Worm (Caenorhabditis elegans) whole organism, early embryonic: ENCODE measurements around the gene F54D8.6.

Source experiments
- B0310.2 ChIP-seq: sonication (generic microtip); optimal IDR thresholded peaks from 2 replicates; lab custom pipeline; 2016; ENCODE audit warnings: mild to moderate bottlenecking, missing genetic modification characterization, missing compliant biosample characterization
- ama-1 ChIP-seq: fragments of 150-350 bp; optimal IDR thresholded peaks from 2 replicates; lab custom pipeline; 2014
- ceh-13 ChIP-seq: fragments of 200-800 bp; sonication (Bioruptor generic); optimal IDR thresholded peaks from 2 replicates; lab custom pipeline; 2018; ENCODE audit warnings: mild to moderate bottlenecking, missing genetic modification characterization, missing compliant biosample characterization
- ets-7 ChIP-seq: sonication (generic microtip); optimal IDR thresholded peaks from 2 replicates; lab custom pipeline; 2016; ENCODE audit warnings: missing genotype, missing genetic modification characterization, missing compliant biosample characterization
- flt-1 ChIP-seq: fragments of 200-800 bp; sonication (Bioruptor generic); IDR thresholded peaks from 2 replicates; pipeline ENCODE4 v1.3.6; 2022; ENCODE audit warnings: missing genetic modification characterization, missing compliant biosample characterization
- hmbx-1 ChIP-seq: sonication (generic microtip); optimal IDR thresholded peaks from 2 replicates; lab custom pipeline; 2016; ENCODE audit warnings: mild to moderate bottlenecking, missing genetic modification characterization, missing compliant biosample characterization
- hmg-4 ChIP-seq: fragments of 200-800 bp; sonication (Bioruptor generic); optimal IDR thresholded peaks from 2 replicates; lab custom pipeline; 2018; ENCODE audit warnings: mild to moderate bottlenecking, missing genetic modification characterization, missing compliant biosample characterization
- hnd-1 ChIP-seq: sonication (generic microtip); optimal IDR thresholded peaks from 2 replicates; lab custom pipeline; 2016; ENCODE audit warnings: missing genetic modification characterization, missing compliant biosample characterization
- pes-1 ChIP-seq: fragments of 200-800 bp; sonication (Bioruptor generic); IDR thresholded peaks from 2 replicates; pipeline ENCODE4 v1.3.6; 2022; ENCODE audit warnings: missing genetic modification reagents, missing genetic modification characterization, missing compliant biosample characterization
- scrt-1 ChIP-seq: fragments of 200-800 bp; sonication (Bioruptor generic); IDR thresholded peaks from 2 replicates; pipeline ENCODE4 v1.3.6; 2022; ENCODE audit warnings: missing genetic modification characterization, missing compliant biosample characterization
- sea-1 ChIP-seq: fragments of 200-800 bp; sonication (Bioruptor generic); conservative IDR thresholded peaks from 2 replicates; pipeline ENCODE4 v1.3.6; 2022; ENCODE audit warnings: missing genetic modification characterization, missing compliant biosample characterization
- tbx-37 ChIP-seq: fragments of 200-800 bp; sonication (Bioruptor generic); conservative IDR thresholded peaks from 2 replicates; pipeline ENCODE4 v1.3.6; 2022; ENCODE audit warnings: missing genetic modification reagents, missing genetic modification characterization, missing compliant biosample characterization
- tra-4 ChIP-seq: sonication (generic microtip); optimal IDR thresholded peaks from 2 replicates; lab custom pipeline; 2017; ENCODE audit warnings: missing genetic modification characterization, missing compliant biosample characterization

DNA sequence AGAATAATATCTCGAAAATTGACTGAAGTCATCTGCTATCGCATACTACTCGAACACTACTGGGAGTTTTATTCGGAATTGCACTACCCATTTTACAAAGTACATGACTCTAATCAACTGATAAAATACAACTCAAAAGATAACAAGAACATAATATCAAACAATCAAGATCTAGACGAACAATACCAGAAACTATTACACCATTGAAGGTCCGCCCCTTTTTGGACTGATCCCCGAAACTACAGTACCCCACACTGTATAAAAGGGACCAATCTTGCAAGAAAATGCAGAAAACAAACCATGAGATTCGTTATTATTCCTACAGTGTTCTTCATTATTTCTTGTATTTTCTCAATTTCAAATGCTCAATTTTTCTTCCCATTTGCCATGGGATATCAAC, 8.3 kb upstream of the F54D8.6 start, which contains the start of gene F54D8.10:
- no peak for TF ChIP-seq flt-1 (GFP tag; lab: Robert Waterston, UW)
- no peak for TF ChIP-seq scrt-1 (GFP tag; lab: Robert Waterston, UW)
- no peak for TF ChIP-seq hmg-4 (GFP tag; lab: Kevin White, UChicago)
- no peak for TF ChIP-seq hnd-1 (tag; lab: Kevin White, UChicago)
- no peak for TF ChIP-seq ets-7 (tag; lab: Kevin White, UChicago)
- no peak for TF ChIP-seq tra-4 (tag; lab: Kevin White, UChicago)
- no peak for TF ChIP-seq ama-1 (lab: Kevin White, UChicago)
- no peak for TF ChIP-seq tbx-37
- TF ChIP-seq ceh-13 (GFP tag; lab: Kevin White, UChicago), result no peak
- TF ChIP-seq sea-1, result no peak
- no peak for TF ChIP-seq pes-1 (GFP tag; lab: Robert Waterston, UW)
- no peak for TF ChIP-seq B0310.2 (tag; lab: Kevin White, UChicago)
- no peak for TF ChIP-seq hmbx-1 (tag; lab: Kevin White, UChicago)
